Worm (Caenorhabditis elegans): ENCODE results near the gene moma-1.

moma-1 gene

ce11 chrIII:887874-888299 lies 35.7 kb upstream of the moma-1 start (continued):
- TF ChIP-seq daf-12 (tag; optimal IDR thresholded peaks at IDR 0.05) (no peak), lir-3 (tag; optimal IDR thresholded peaks at IDR 0.05) (no peak), dmd-6 (GFP tag; IDR thresholded peaks at IDR 0.05) (peak; percentile 77), nhr-6 (tag; optimal IDR thresholded peaks at IDR 0.05) (no peak), Y75B8A.6 (GFP tag; IDR thresholded peaks at IDR 0.05) (no peak), pqm-1 (tag; optimal IDR thresholded peaks at IDR 0.05) (peak; percentile 11), hlh-30 (tag; optimal IDR thresholded peaks at IDR 0.05; ENCODE audit: insufficient read depth) (peak; percentile 88), hmg-1.1 (GFP tag; IDR thresholded peaks at IDR 0.05) (peak; percentile 86), sdz-12 (GFP tag; optimal IDR thresholded peaks at IDR 0.05) (no peak), nhr-111 (GFP tag; optimal IDR thresholded peaks at IDR 0.05) (no peak), daf-19 (GFP tag; conservative IDR thresholded peaks at IDR 0.05) (no peak), mxl-2 (GFP tag; conservative IDR thresholded peaks at IDR 0.05) (no peak), zfp-3 (GFP tag; conservative IDR thresholded peaks at IDR 0.05) (no peak), ceh-82 (tag; optimal IDR thresholded peaks at IDR 0.05) (no peak), spr-1 (tag; optimal IDR thresholded peaks at IDR 0.05) (peak; percentile 41), pha-4 (GFP tag; IDR thresholded peaks at IDR 0.05) (no peak), pha-4 (tag; optimal IDR thresholded peaks at IDR 0.05) (no peak), tra-1 (GFP tag; IDR thresholded peaks at IDR 0.05) (no peak), dpl-1 (GFP tag; optimal IDR thresholded peaks at IDR 0.05) (peak; percentile 26), ctbp-1 (GFP tag; IDR thresholded peaks at IDR 0.05) (peak; percentile 78), ceh-32 (tag; optimal IDR thresholded peaks at IDR 0.05; ENCODE audit: poor library complexity) (no peak), unc-39 (tag; optimal IDR thresholded peaks at IDR 0.05) (no peak), Y5F2A.4 (GFP tag; optimal IDR thresholded peaks at IDR 0.05) (no peak), lin-39 (tag; optimal IDR thresholded peaks at IDR 0.05) (no peak), mdl-1 (tag; optimal IDR thresholded peaks at IDR 0.05) (peak; percentile 1 to 72), gei-8 (GFP tag; optimal IDR thresholded peaks at IDR 0.05) (no peak), lin-38 (GFP tag; IDR thresholded peaks at IDR 0.05) (peak; percentile 50; the same call in 1 of the 2 replicates), nhr-25 (tag; optimal IDR thresholded peaks at IDR 0.05; ENCODE audit: borderline replicate concordance, insufficient read depth) (no peak), php-3 (GFP tag; IDR thresholded peaks at IDR 0.05) (0 out of 2 replicates have a peak, but pooled peaks have one; percentile 40), attf-4 (tag; optimal IDR thresholded peaks at IDR 0.05) (no peak), skn-1 (tag; optimal IDR thresholded peaks at IDR 0.05) (no peak), aly-2 (tag; optimal IDR thresholded peaks at IDR 0.05) (no peak), duxl-1 (tag; optimal IDR thresholded peaks at IDR 0.05; ENCODE audit: poor library complexity) (no peak), D1046.2 (GFP tag; IDR thresholded peaks at IDR 0.05) (no peak), dmd-8 (GFP tag; IDR thresholded peaks at IDR 0.05) (no peak), zip-2 (tag; optimal IDR thresholded peaks at IDR 0.05) (no peak), unc-130 (GFP tag; optimal IDR thresholded peaks at IDR 0.05) (no peak), snpc-4 (tag; optimal IDR thresholded peaks at IDR 0.05) (no peak), vab-7 (GFP tag; IDR thresholded peaks at IDR 0.05) (no peak), F44E2.7 (GFP tag; IDR thresholded peaks at IDR 0.05) (no peak), tag-97 (GFP tag; IDR thresholded peaks at IDR 0.05) (no peak), hlh-11 (tag; optimal IDR thresholded peaks at IDR 0.05) (peak; percentile 80), lsy-2 (tag; optimal IDR thresholded peaks at IDR 0.05) (peak; percentile 60 to 77), ztf-11 (tag; optimal IDR thresholded peaks at IDR 0.05) (no peak), nhr-102 (tag; optimal IDR thresholded peaks at IDR 0.05) (no peak), ZK337.2 (GFP tag; IDR thresholded peaks at IDR 0.05) (no peak), lin-13 (GFP tag; optimal IDR thresholded peaks at IDR 0.05) (no peak), lim-7 (GFP tag; IDR thresholded peaks at IDR 0.05) (no peak), Y105C5A.15 (GFP tag; IDR thresholded peaks at IDR 0.05) (no peak), cey-2 (tag; optimal IDR thresholded peaks at IDR 0.05; ENCODE audit: borderline replicate concordance, insufficient read depth) (no peak), dve-1 (tag; optimal IDR thresholded peaks at IDR 0.05; ENCODE audit: insufficient read depth) (peak; percentile 71)

All from whole organism, L4 larva.